Worm (Caenorhabditis elegans) whole organism, dauer: ENCODE data around the gene clc-7.

Source experiments
- unc-62 ChIP-seq: sonication (generic microtip); optimal IDR thresholded peaks from 2 replicates; lab custom pipeline; 2017; ENCODE audit warnings: missing biosample characterization, missing genetic modification reagents, missing genetic modification characterization

Gene clc-7

ce11 chrX:5100738-5101379 lies 33.0 kb downstream of the clc-7 start, which contains the start of gene vit-2:
Gene vit-2, plus strand, starts transcription at chrX:5101042.
- TF ChIP-seq unc-62 (GFP tag; lab: Kevin White, UChicago) = no peak

ce11 chrX:5102338-5102737 lies 34.4 kb downstream of the clc-7 start:
- no peak for TF ChIP-seq unc-62 (GFP tag; lab: Kevin White, UChicago)

- no peak for TF ChIP-seq unc-62 (GFP tag; lab: Kevin White, UChicago)
These were observed 35.5 kb downstream of the clc-7 start for ce11 chrX:5103422-5103821.

- no peak for TF ChIP-seq unc-62 (GFP tag; lab: Kevin White, UChicago)
These were observed 37.8 kb downstream of the clc-7 start for ce11 chrX:5105703-5106102.

ce11 chrX:5106187-5106694 lies 38.3 kb downstream of the clc-7 start:
- no peak for TF ChIP-seq unc-62 (GFP tag; lab: Kevin White, UChicago)

- no peak for TF ChIP-seq unc-62 (GFP tag; lab: Kevin White, UChicago)
These were observed 39.0 kb downstream of the clc-7 start, which contains the start of gene C42D8.9 for ce11 chrX:5106942-5107341. Gene C42D8.9, minus strand, starts transcription at chrX:5107042.

ce11 chrX:5109130-5109529 lies 41.2 kb downstream of the clc-7 start, which contains the start of gene C42D8.1:
Gene C42D8.1, plus strand, starts transcription at chrX:5109506.
- TF ChIP-seq unc-62 (GFP tag; lab: Kevin White, UChicago) = no peak

ce11 chrX:5111894-5112293 lies 44.0 kb downstream of the clc-7 start:
- TF ChIP-seq unc-62 (GFP tag; lab: Kevin White, UChicago) = no peak

- no peak for TF ChIP-seq unc-62 (GFP tag; lab: Kevin White, UChicago)
These were observed 47.6 kb downstream of the clc-7 start for ce11 chrX:5115511-5115910.

- TF ChIP-seq unc-62 (GFP tag; lab: Kevin White, UChicago) = no peak
These were observed 48.3 kb downstream of the clc-7 start for ce11 chrX:5116180-5116579.

- TF ChIP-seq unc-62 (GFP tag; lab: Kevin White, UChicago) = no peak
These were observed 49.0 kb downstream of the clc-7 start, which contains the start of gene apl-1 for ce11 chrX:5116816-5117459. Gene apl-1, minus strand, starts transcription at chrX:5116866.

- TF ChIP-seq unc-62 (GFP tag; lab: Kevin White, UChicago) = no peak
These were observed 49.7 kb downstream of the clc-7 start for ce11 chrX:5117571-5117970.

- no peak for TF ChIP-seq unc-62 (GFP tag; lab: Kevin White, UChicago)
These were observed 51.4 kb downstream of the clc-7 start for ce11 chrX:5119246-5119645.

- no peak for TF ChIP-seq unc-62 (GFP tag; lab: Kevin White, UChicago)
These were observed 51.8 kb downstream of the clc-7 start for ce11 chrX:5119686-5120085.

- TF ChIP-seq unc-62 (GFP tag; lab: Kevin White, UChicago) = no peak
These were observed 52.3 kb downstream of the clc-7 start for ce11 chrX:5120196-5120595.

- no peak for TF ChIP-seq unc-62 (GFP tag; lab: Kevin White, UChicago)
These were observed 52.9 kb downstream of the clc-7 start for ce11 chrX:5120807-5121206.

ce11 chrX:5121789-5122188 lies 53.9 kb downstream of the clc-7 start:
- no peak for TF ChIP-seq unc-62 (GFP tag; lab: Kevin White, UChicago)
